Worm (Caenorhabditis elegans) whole organism, midembryonic: Measurements from ENCODE around the gene nhr-219.

ENCODE experiments used
- T22C8.4 ChIP-seq: fragments of 200-800 bp; sonication (Bioruptor generic); IDR thresholded peaks from 2 replicates; pipeline ENCODE4 v1.3.6; 2022; ENCODE audit warnings: missing genetic modification characterization, missing compliant biosample characterization
- cog-1 ChIP-seq: sonication (generic microtip); optimal IDR thresholded peaks from 2 replicates; lab custom pipeline; 2016; ENCODE audit warnings: missing genetic modification characterization, missing compliant biosample characterization
- flt-1 ChIP-seq: fragments of 200-800 bp; sonication (Bioruptor generic); IDR thresholded peaks from 2 replicates; pipeline ENCODE4 v1.3.6; 2022; ENCODE audit warnings: missing genetic modification characterization, missing compliant biosample characterization
- klf-2 ChIP-seq: fragments of 200-800 bp; sonication (Bioruptor generic); conservative IDR thresholded peaks from 2 replicates; pipeline ENCODE4 v1.3.6; 2022; ENCODE audit warnings: missing genetic modification reagents, missing genetic modification characterization, missing compliant biosample characterization
- ref-1 ChIP-seq: fragments of 200-800 bp; sonication (Bioruptor generic); conservative IDR thresholded peaks from 2 replicates; pipeline ENCODE4 v1.3.6; 2022; ENCODE audit warnings: missing genetic modification reagents, missing genetic modification characterization, missing compliant biosample characterization
- tab-1 ChIP-seq: fragments of 200-800 bp; sonication (Bioruptor generic); IDR thresholded peaks from 2 replicates; pipeline ENCODE4 v1.3.6; 2022; ENCODE audit warnings: missing genetic modification characterization, missing compliant biosample characterization
- ztf-23 ChIP-seq: fragments of 200-800 bp; sonication (Bioruptor generic); IDR thresholded peaks from 2 replicates; pipeline ENCODE4 v1.3.6; 2022; ENCODE audit warnings: missing genetic modification reagents, missing genetic modification characterization, missing compliant biosample characterization
- ztf-29 ChIP-seq: fragments of 200-800 bp; sonication (Bioruptor generic); IDR thresholded peaks from 2 replicates; pipeline ENCODE4 v1.3.6; 2022; ENCODE audit warnings: missing genetic modification reagents, missing genetic modification characterization, missing compliant biosample characterization

DNA sequence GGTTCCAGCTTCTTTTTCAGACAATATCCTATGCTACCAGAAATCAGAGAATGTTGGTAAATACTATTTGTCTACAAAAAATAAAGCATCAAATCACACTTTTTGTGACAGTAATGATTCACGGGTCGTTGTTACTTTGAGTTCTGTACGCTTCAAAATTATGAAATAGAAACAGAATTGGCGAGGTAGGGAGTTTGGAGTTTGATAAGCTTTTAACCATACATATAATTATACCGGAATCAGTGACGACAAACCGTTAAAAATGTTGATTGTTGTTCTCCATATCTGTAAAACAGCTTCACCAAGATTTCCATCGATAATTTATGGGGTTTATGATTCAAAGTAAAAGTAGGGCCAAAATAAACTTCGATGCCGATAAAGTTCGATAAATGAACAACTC lies 11.9 kb upstream of the nhr-219 start:
- TF ChIP-seq flt-1 (GFP tag; lab: Robert Waterston, UW) (no peak), ztf-23 (GFP tag; lab: Robert Waterston, UW) (no peak), tab-1 (GFP tag; lab: Robert Waterston, UW) (no peak), ztf-29 (GFP tag; lab: Robert Waterston, UW) (no peak), T22C8.4 (GFP tag; lab: Robert Waterston, UW) (no peak), cog-1 (no peak), klf-2 (GFP tag; lab: Robert Waterston, UW) (no peak), ref-1 (no peak)
